Worm (Caenorhabditis elegans): ENCODE data around the gene srd-32.
A peak's percentile ranks its signal among the peaks of the same experiment; 100 is the strongest.
"Not testable (repeated sequence)": the region's sequence is repeated elsewhere in the genome, so short reads cannot be mapped to it uniquely, and the experiment has no call there.

The srd-32 gene

DNA sequence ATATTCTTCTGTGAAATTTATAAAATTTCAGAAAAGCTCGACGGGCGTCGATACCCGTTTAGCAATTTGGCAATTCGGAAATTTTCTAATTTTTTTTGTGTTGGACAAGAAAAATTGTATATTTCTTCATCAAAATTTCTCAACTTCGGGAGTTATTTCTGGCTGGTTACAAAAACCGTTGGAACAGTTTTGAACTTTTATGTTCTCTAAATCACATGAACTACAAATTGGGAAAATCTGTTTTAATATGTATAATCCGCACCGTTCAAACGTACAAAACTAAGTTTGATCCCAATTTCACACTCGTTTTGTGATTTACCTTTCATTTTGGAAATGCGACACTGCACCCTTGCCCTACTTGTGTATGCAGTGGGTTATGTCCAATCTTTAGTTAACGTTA, 19.9 kb downstream of the srd-32 start, which contains the start of gene T19H12.3:
T19H12.3 (plus strand) TSS at position 301 of the 400 bp plus-strand sequence.
- no peak for TF ChIP-seq him-1 (tag; optimal IDR thresholded peaks at IDR 0.05)
- no peak for TF ChIP-seq dao-5 (tag; optimal IDR thresholded peaks at IDR 0.05)
- no peak for TF ChIP-seq W03F9.2 (tag; optimal IDR thresholded peaks at IDR 0.05)

DNA sequence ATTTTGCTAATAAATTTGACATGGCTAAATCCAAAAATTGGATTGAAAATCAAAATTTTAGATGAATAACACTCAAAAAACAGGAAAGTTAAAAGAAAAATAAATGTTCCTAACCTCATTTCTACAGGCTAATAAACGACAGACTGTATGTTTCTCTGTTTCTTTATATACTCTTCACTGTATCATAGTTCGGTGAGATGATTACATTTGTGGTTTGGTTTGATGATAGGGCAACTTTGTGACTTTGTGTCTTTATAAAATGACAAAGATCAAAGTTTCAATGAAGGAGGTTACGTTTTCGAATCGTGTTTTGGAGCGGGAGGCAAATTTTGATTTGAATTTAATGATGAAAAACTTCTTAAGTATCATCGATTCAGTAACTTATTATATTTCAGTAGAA, 24.0 kb downstream of the srd-32 start, which contains the start of gene ugt-12:
ugt-12 (minus strand) TSS at position 153 of the 400 bp plus-strand sequence.
- no peak for TF ChIP-seq him-1 (tag; optimal IDR thresholded peaks at IDR 0.05)
- no peak for TF ChIP-seq dao-5 (tag; optimal IDR thresholded peaks at IDR 0.05)
- no peak for TF ChIP-seq W03F9.2 (tag; optimal IDR thresholded peaks at IDR 0.05)

DNA sequence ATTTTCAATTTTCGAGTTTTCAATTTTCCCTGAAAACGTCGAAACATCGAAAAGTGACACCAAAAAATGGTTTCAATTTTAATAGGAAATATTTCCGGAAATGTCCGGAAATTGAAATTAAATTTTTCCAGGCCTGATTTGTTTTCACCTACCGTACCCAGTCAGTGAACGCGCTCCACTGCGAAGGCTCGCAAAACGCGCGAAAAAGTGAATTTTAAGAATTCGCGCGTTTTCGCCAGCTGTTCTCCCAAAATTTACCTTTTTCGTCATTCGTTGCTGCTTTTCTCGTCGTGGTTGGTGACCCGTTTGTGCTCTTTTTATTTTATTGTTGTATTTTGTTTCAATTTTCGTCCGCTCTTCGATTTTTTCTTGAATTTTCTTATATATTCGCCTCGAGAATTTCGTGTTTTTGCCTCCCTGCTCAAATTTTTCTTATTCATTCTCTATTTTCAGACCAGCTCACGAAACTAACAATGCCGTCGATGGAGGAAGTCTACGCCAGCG, 24.6 kb downstream of the srd-32 start, which contains the start of gene T19H12.2:
T19H12.2 (plus strand) TSS at position 454 of the 504 bp plus-strand sequence.
- no peak for TF ChIP-seq him-1 (tag; optimal IDR thresholded peaks at IDR 0.05)
- peak; percentile 2 for TF ChIP-seq W03F9.2 (tag; optimal IDR thresholded peaks at IDR 0.05)

DNA sequence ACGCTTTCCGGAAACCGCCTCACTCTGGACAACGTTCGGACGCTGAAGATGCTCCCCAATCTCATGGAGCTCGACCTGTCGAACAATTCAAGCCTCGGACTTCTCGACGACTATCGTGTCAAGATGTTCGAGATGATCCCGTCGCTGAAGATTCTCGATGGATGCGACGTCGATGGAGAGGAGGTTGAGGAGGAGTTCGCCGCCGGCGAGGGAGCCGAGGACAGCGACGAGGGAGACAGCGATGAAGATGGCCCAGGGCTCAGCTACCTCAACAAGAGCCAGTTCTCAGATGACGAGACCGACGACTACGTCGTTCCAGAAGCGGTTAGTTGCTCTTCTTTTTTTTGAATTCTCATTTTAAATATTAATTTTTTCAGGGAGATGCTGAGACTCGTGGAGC, 25.3 kb downstream of the srd-32 start:
- no peak for TF ChIP-seq W03F9.2 (tag; optimal IDR thresholded peaks at IDR 0.05)
- TF ChIP-seq him-1 (tag; optimal IDR thresholded peaks at IDR 0.05): no peak
- no peak for TF ChIP-seq dao-5 (tag; optimal IDR thresholded peaks at IDR 0.05)

DNA sequence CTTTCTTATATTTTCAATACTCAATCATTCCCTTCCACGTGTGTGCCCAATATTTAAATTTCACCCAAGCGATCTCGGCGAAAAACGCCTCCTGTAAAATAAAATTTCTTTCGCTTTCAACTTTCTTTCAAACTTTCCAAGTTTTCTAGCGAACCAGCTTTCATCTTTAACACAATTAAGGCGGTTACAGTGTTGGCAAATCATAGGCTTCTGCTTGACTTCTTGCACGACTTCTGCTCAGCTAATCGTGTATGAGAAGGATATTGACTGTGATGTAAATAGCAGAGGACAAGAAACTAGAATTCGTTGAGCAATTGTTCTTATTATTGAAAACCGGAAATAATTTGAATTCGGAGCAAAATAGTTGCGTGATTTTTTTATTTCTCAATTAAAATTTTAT, 25.8 kb downstream of the srd-32 start:
- TF ChIP-seq him-1 (tag; optimal IDR thresholded peaks at IDR 0.05) (no peak), W03F9.2 (tag; optimal IDR thresholded peaks at IDR 0.05) (no peak), dao-5 (tag; optimal IDR thresholded peaks at IDR 0.05) (no peak)

DNA sequence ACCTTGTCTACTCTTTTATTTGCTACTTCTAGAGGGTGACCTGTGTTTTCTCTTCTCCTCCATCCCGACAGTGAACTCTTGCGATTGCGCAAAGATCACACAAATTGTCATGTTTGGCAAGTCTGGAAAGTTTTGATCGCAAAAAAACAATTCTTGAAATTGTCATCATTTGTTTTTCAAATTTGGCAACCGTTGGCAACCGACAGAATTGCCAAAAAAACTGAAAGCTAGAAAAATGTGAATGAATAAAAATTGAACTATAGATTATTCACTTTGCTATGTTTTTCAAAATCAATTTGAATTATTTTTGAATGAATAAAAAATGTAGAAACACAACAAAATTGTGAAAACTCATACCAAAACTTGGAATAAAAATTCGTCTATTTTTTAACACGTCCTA, 29.5 kb downstream of the srd-32 start, which contains the start of gene ugt-11:
ugt-11 (minus strand) TSS at position 101 of the 400 bp plus-strand sequence.
- TF ChIP-seq W03F9.2 (tag; optimal IDR thresholded peaks at IDR 0.05) (no peak), him-1 (tag; optimal IDR thresholded peaks at IDR 0.05) (no peak), dao-5 (tag; optimal IDR thresholded peaks at IDR 0.05) (no peak)

DNA sequence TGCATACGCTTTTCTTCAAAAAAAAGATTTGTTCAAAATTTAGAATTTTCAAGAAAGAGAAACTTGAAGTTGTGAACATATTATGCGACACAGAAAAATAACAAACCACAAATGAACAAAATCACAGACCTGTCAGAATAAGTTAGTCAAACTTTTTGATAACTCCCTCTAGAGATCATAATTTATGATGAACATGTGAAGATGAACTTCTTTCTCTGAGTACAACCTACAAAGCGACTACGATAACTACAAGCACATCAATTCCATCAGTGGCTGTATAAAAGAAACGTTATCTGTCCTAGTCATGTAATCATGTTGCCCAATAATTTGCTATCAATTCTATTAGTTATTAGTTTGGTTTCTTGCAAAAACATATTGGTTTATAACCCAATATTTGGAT, 30.3 kb downstream of the srd-32 start, which contains the start of gene ugt-9:
ugt-9 (plus strand) TSS at position 305 of the 400 bp plus-strand sequence.
- no peak for TF ChIP-seq W03F9.2 (tag; optimal IDR thresholded peaks at IDR 0.05)
- TF ChIP-seq him-1 (tag; optimal IDR thresholded peaks at IDR 0.05): no peak
- TF ChIP-seq dao-5 (tag; optimal IDR thresholded peaks at IDR 0.05): no peak

DNA sequence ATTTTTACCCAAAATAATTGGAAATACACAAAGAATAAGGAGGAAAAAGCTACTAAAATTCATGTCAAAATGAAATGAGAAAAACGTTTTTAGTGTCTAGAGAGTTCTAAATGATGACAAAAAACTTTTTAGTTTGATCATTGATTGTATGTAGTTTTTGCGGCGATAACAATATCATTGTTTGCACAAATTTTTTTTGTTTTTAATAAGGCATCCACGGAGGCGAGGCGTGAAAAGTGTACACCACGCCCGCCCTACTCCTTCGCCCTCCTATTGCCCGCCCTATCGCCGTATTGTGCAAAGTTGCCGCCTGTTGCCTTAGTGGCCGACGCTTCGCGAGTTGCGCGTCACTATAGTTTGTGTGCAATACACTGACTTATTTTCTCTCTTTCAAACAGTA, 34.6 kb downstream of the srd-32 start, which contains the start of gene ugt-10:
ugt-10 (minus strand) TSS at position 101 of the 400 bp plus-strand sequence.
- not testable (repeated sequence) for TF ChIP-seq W03F9.2, dao-5, him-1 (tag; optimal IDR thresholded peaks at IDR 0.05)

DNA sequence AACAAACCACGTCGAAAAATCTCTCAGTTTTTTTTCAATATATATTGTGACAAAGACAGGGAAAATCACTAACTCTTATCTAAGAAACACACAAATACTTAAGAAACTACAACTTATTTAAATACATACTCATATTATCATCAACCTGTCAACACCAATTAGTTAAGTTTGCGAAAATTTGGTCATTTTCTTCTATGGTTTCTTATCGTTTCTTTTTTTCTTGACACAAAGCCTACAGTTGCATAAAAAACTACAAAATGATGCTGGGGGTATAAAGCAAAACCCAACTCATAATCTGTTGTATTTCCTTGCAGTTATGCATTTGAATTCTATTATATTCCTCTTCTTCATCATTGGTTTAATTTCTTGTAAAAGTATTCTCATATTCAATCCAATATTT, 35.6 kb downstream of the srd-32 start, which contains the start of gene ugt-67:
ugt-67 (plus strand) TSS at position 301 of the 400 bp plus-strand sequence.
- no peak for TF ChIP-seq W03F9.2 (tag; optimal IDR thresholded peaks at IDR 0.05)
- TF ChIP-seq him-1 (tag; optimal IDR thresholded peaks at IDR 0.05): no peak
- TF ChIP-seq dao-5 (tag; optimal IDR thresholded peaks at IDR 0.05): no peak

DNA sequence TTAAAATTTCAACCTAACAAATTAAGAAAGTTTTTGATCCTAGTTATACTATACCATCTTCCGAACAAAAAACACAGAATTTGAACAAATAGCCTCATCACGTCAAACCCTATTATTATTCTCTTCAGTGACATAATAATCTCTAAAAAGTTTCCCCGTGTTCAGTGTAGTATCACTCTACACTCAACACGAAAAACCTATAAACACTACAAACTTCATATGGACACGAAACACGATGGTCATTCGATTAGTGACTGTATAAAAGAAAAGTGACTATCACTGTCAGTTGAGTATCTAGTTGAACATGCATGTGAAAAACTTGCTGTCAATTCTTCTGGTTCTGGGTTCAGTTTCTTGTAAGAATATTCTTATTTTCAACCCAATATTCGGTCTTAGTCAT, 38.2 kb downstream of the srd-32 start, which contains the start of gene ugt-8:
ugt-8 (plus strand) TSS at position 235 of the 400 bp plus-strand sequence.
- no peak for TF ChIP-seq him-1 (tag; optimal IDR thresholded peaks at IDR 0.05)
- no peak for TF ChIP-seq W03F9.2 (tag; optimal IDR thresholded peaks at IDR 0.05)
- TF ChIP-seq dao-5 (tag; optimal IDR thresholded peaks at IDR 0.05): no peak

DNA sequence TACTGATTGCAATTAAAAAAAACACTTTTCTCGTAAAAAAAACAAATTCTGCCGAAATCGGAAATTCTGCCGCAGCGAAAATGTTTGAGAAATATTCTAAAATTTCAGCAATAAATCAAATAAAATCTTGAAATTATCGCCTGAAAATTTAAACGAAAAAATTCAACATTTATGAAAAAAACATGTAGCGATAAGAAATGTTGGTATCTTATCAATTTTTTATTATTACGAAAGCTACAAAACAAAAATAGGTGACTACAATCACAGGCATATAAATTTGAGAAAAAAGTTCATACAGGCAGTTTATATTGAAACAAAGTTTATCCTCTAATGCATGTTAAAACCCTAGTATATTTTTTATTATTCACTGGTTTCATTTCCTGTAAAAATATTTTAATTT, 40.5 kb downstream of the srd-32 start, which contains the start of gene ugt-14:
ugt-14 (plus strand) TSS at position 301 of the 400 bp plus-strand sequence.
- no peak for TF ChIP-seq him-1 (tag; optimal IDR thresholded peaks at IDR 0.05)
- TF ChIP-seq dao-5 (tag; optimal IDR thresholded peaks at IDR 0.05): no peak
- TF ChIP-seq W03F9.2 (tag; optimal IDR thresholded peaks at IDR 0.05): no peak

DNA sequence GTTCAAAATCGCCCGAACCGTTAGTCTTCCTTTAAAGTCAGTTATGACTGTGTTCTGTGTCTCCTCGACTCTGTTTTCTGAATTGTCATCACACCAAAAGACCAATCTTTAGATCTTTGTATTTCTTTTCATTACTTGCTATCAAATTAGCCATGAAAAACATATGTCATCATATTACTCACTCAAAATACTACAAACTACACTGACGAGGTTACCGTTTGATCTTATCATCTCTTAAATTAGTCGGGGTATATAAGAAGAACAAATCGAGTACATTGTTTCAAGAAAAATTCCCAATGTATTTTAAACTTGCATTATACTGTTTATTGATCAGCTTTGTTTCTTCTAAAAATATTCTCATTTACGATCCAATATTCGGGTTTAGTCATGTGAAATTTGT, 43.1 kb downstream of the srd-32 start, which contains the start of gene ugt-13:
ugt-13 (plus strand) TSS at position 294 of the 400 bp plus-strand sequence.
- TF ChIP-seq him-1 (tag; optimal IDR thresholded peaks at IDR 0.05) (no peak), dao-5 (tag; optimal IDR thresholded peaks at IDR 0.05) (no peak), W03F9.2 (tag; optimal IDR thresholded peaks at IDR 0.05) (no peak)

DNA sequence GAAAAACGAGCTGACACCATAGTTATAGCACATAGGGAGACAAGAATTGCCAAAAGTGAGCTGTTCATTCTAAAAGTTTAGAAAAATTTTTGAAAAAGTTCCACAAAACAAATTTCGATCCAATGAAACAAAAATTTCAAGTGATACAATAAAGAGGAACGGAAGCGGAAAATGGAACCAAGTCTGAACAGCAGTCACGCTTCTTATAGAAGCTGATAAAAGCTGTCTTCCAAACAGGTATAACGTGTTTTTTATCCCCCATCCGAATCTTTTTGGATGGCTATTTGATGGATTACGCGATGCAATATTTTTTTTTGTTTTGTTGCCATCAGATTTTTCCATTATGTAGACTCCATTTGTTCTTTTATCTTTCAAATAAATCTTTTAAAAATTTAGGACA, 46.8 kb downstream of the srd-32 start, which contains the start of gene H23N18.5:
H23N18.5 (minus strand) TSS at position 69 of the 400 bp plus-strand sequence.
- no peak for TF ChIP-seq him-1 (tag; optimal IDR thresholded peaks at IDR 0.05)
- TF ChIP-seq W03F9.2 (tag; optimal IDR thresholded peaks at IDR 0.05): no peak
- TF ChIP-seq dao-5 (tag; optimal IDR thresholded peaks at IDR 0.05): no peak

DNA sequence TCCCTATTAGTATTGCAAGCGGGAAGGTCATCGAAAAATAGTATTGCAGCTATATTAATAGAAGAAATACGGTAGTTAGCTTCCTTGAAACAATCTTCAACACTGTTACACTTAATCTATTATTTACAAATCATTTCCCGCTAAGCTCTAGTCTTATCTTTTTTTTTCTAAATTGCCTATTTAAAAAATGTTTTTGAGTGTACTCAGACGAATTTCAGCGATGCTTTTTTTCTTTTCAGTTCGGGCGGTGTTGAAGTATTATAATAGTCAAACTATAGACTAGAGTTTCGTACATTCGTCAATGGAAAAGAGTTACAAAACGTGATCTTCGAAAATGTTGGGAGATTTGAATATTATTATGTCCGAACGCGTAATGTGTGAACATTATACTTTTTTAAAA, 48.4 kb downstream of the srd-32 start:
- TF ChIP-seq him-1 (tag; optimal IDR thresholded peaks at IDR 0.05) (no peak), dao-5 (tag; optimal IDR thresholded peaks at IDR 0.05) (no peak), W03F9.2 (tag; optimal IDR thresholded peaks at IDR 0.05) (no peak)

All from whole organism, L4/young adult.